Fruit fly (Drosophila melanogaster) whole organism, prepupa: Measurements from ENCODE around the gene MCTS1.
A peak's percentile ranks its signal among the peaks of the same experiment; 100 is the strongest.

Source experiments
- Blimp-1 ChIP-seq: fragments of 200-800 bp; sonication (Bioruptor generic); optimal IDR thresholded peaks from 3 replicates; lab custom pipeline; 2017; ENCODE audit warnings: missing biosample characterization, missing genetic modification characterization, mild to moderate bottlenecking, moderate library complexity, missing genetic modification reagents
- CG11294 ChIP-seq: fragments of 200-800 bp; sonication (Bioruptor generic); IDR thresholded peaks from 2 replicates; pipeline ENCODE4 v1.3.6; 2022; ENCODE audit warnings: missing biosample characterization, missing genetic modification characterization
- CG11762 ChIP-seq: fragments of 200-800 bp; sonication (Bioruptor generic); optimal IDR thresholded peaks from 3 replicates; lab custom pipeline; 2016; ENCODE audit warnings: missing biosample characterization, missing genetic modification characterization; ENCODE audit not compliant: insufficient read depth
- CG15336 ChIP-seq: fragments of 200-800 bp; sonication (Bioruptor generic); IDR thresholded peaks from 2 replicates; pipeline ENCODE4 v1.3.6; 2022; ENCODE audit warnings: missing biosample characterization, missing genetic modification characterization
- CG1621 ChIP-seq: fragments of 200-800 bp; sonication (Bioruptor generic); optimal IDR thresholded peaks from 3 replicates; lab custom pipeline; 2018; ENCODE audit warnings: missing biosample characterization, mild to moderate bottlenecking, missing genetic modification characterization
- CG16779 ChIP-seq: fragments of 200-800 bp; sonication (Bioruptor generic); optimal IDR thresholded peaks from 3 replicates; lab custom pipeline; 2017; ENCODE audit warnings: missing biosample characterization, mild to moderate bottlenecking, missing genetic modification characterization
- CG3032 ChIP-seq: fragments of 200-800 bp; optimal IDR thresholded peaks from 2 replicates; lab custom pipeline; 2019; ENCODE audit warnings: missing biosample characterization, mild to moderate bottlenecking, missing genetic modification characterization, moderate library complexity
- CG31627 ChIP-seq: fragments of 200-800 bp; sonication (Bioruptor generic); optimal IDR thresholded peaks from 3 replicates; lab custom pipeline; 2016; ENCODE audit warnings: missing biosample characterization, missing genetic modification characterization
- CG32006 ChIP-seq: fragments of 200-800 bp; sonication (Bioruptor generic); optimal IDR thresholded peaks from 3 replicates; lab custom pipeline; 2017; ENCODE audit warnings: missing biosample characterization, mild to moderate bottlenecking, missing genetic modification characterization
- CG34406 ChIP-seq: fragments of 200-800 bp; sonication (Bioruptor generic); optimal IDR thresholded peaks from 3 replicates; lab custom pipeline; 2016; ENCODE audit warnings: missing biosample characterization, missing genetic modification characterization
- CG6276 ChIP-seq: fragments of 200-800 bp; sonication (Bioruptor generic); optimal IDR thresholded peaks from 2 replicates; lab custom pipeline; 2017; ENCODE audit warnings: missing biosample characterization, mild to moderate bottlenecking, missing genetic modification characterization
- CG6792 ChIP-seq: fragments of 200-800 bp; sonication (Bioruptor generic); optimal IDR thresholded peaks from 3 replicates; lab custom pipeline; 2016; ENCODE audit warnings: missing biosample characterization, missing genetic modification characterization
- CG6808 ChIP-seq: fragments of 200-800 bp; sonication (Bioruptor generic); optimal IDR thresholded peaks from 3 replicates; lab custom pipeline; 2017; ENCODE audit warnings: missing biosample characterization, missing genetic modification characterization, mild to moderate bottlenecking, moderate library complexity, missing genetic modification reagents
- CG6854 ChIP-seq: fragments of 200-800 bp; sonication (Bioruptor generic); optimal IDR thresholded peaks from 2 replicates; lab custom pipeline; 2017; ENCODE audit warnings: missing biosample characterization, mild to moderate bottlenecking, missing genetic modification characterization
- CG7368 ChIP-seq: fragments of 200-800 bp; sonication (Bioruptor generic); optimal IDR thresholded peaks from 3 replicates; lab custom pipeline; 2016; ENCODE audit warnings: missing biosample characterization, missing genetic modification characterization
- CG8119 ChIP-seq: fragments of 200-800 bp; sonication (Bioruptor generic); IDR thresholded peaks from 3 replicates; pipeline ENCODE4 v1.3.6; 2022; ENCODE audit warnings: missing biosample characterization, missing genetic modification characterization
- CG8319 ChIP-seq: fragments of 200-800 bp; sonication (Bioruptor generic); optimal IDR thresholded peaks from 3 replicates; lab custom pipeline; 2016; ENCODE audit warnings: missing biosample characterization, missing genetic modification characterization
- CG8632 ChIP-seq: fragments of 200-800 bp; sonication (Bioruptor generic); optimal IDR thresholded peaks from 3 replicates; lab custom pipeline; 2016; ENCODE audit warnings: missing biosample characterization, missing genetic modification characterization
- CG9139 ChIP-seq: fragments of 200-800 bp; sonication (Bioruptor generic); optimal IDR thresholded peaks from 3 replicates; lab custom pipeline; 2017; ENCODE audit warnings: missing biosample characterization, mild to moderate bottlenecking, missing genetic modification characterization
- Eip75B ChIP-seq: fragments of 200-800 bp; sonication (Bioruptor generic); optimal IDR thresholded peaks from 3 replicates; lab custom pipeline; 2016; ENCODE audit warnings: missing biosample characterization, missing genetic modification characterization
- Eip93F ChIP-seq: fragments of 200-800 bp; sonication (Bioruptor generic); optimal IDR thresholded peaks from 2 replicates; lab custom pipeline; 2016; ENCODE audit warnings: missing biosample characterization, mild to moderate bottlenecking, missing genetic modification characterization
- Ets21C ChIP-seq: fragments of 200-800 bp; sonication (Bioruptor generic); optimal IDR thresholded peaks from 3 replicates; lab custom pipeline; 2016; ENCODE audit warnings: missing biosample characterization, missing genetic modification characterization
- Gug ChIP-seq: fragments of 200-800 bp; sonication (Bioruptor generic); IDR thresholded peaks from 2 replicates; pipeline ENCODE4 v1.3.6; 2022; ENCODE audit warnings: missing biosample characterization, missing genetic modification characterization
- Hr38 ChIP-seq: sonication (Bioruptor generic); optimal IDR thresholded peaks from 2 replicates; lab custom pipeline; 2016; ENCODE audit warnings: missing biosample characterization, missing genetic modification characterization
- Hr39 ChIP-seq: fragments of 200-800 bp; sonication (Bioruptor generic); optimal IDR thresholded peaks from 2 replicates; lab custom pipeline; 2016; ENCODE audit warnings: missing biosample characterization, missing genetic modification characterization
- Lpt ChIP-seq: fragments of 200-800 bp; sonication (Bioruptor generic); optimal IDR thresholded peaks from 3 replicates; lab custom pipeline; 2016; ENCODE audit warnings: missing biosample characterization, missing genetic modification characterization
- OdsH ChIP-seq: fragments of 200-800 bp; sonication (Bioruptor generic); optimal IDR thresholded peaks from 3 replicates; lab custom pipeline; 2016; ENCODE audit warnings: missing biosample characterization, missing genetic modification characterization
- Smox ChIP-seq: fragments of 200-800 bp; sonication (Bioruptor generic); optimal IDR thresholded peaks from 3 replicates; lab custom pipeline; 2016; ENCODE audit warnings: missing biosample characterization, missing genetic modification characterization
- Sox102F ChIP-seq: fragments of 200-800 bp; sonication (Bioruptor generic); optimal IDR thresholded peaks from 2 replicates; lab custom pipeline; 2016; ENCODE audit warnings: missing biosample characterization, mild to moderate bottlenecking, missing genetic modification characterization
- Sox14 ChIP-seq: fragments of 200-800 bp; sonication (Bioruptor generic); optimal IDR thresholded peaks from 3 replicates; lab custom pipeline; 2016; ENCODE audit warnings: missing biosample characterization, missing genetic modification characterization
- Sox15 ChIP-seq: fragments of 200-800 bp; sonication (Bioruptor generic); optimal IDR thresholded peaks from 3 replicates; lab custom pipeline; 2016; ENCODE audit warnings: missing biosample characterization, missing genetic modification characterization
- achi ChIP-seq: fragments of 200-800 bp; sonication (Bioruptor generic); optimal IDR thresholded peaks from 3 replicates; lab custom pipeline; 2016; ENCODE audit warnings: missing biosample characterization, missing genetic modification characterization
- cyc ChIP-seq: fragments of 200-800 bp; sonication (Bioruptor generic); optimal IDR thresholded peaks from 3 replicates; lab custom pipeline; 2016; ENCODE audit warnings: missing biosample characterization, missing genetic modification characterization
- dac ChIP-seq: fragments of 200-800 bp; sonication (Bioruptor generic); optimal IDR thresholded peaks from 2 replicates; lab custom pipeline; 2017; ENCODE audit warnings: missing biosample characterization, mild to moderate bottlenecking, missing genetic modification characterization
- dsx ChIP-seq: fragments of 200-800 bp; optimal IDR thresholded peaks from 3 replicates; lab custom pipeline; 2019; ENCODE audit warnings: missing biosample characterization, mild to moderate bottlenecking, missing genetic modification characterization, moderate library complexity; ENCODE audit not compliant: poor library complexity, severe bottlenecking
- eg ChIP-seq: fragments of 200-800 bp; sonication (Bioruptor generic); IDR thresholded peaks from 3 replicates; pipeline ENCODE4 v1.3.6; 2022; ENCODE audit warnings: missing biosample characterization, missing genetic modification characterization
- esn ChIP-seq: fragments of 200-800 bp; sonication (Bioruptor generic); optimal IDR thresholded peaks from 2 replicates; lab custom pipeline; 2016; ENCODE audit warnings: missing biosample characterization, mild to moderate bottlenecking, missing genetic modification characterization, moderate library complexity
- fd59A ChIP-seq: fragments of 200-800 bp; sonication (Bioruptor generic); optimal IDR thresholded peaks from 2 replicates; lab custom pipeline; 2017; ENCODE audit warnings: missing biosample characterization, mild to moderate bottlenecking, missing genetic modification characterization, missing genetic modification reagents
- fd85E ChIP-seq: fragments of 200-800 bp; sonication (Bioruptor generic); optimal IDR thresholded peaks from 3 replicates; lab custom pipeline; 2016; ENCODE audit warnings: missing biosample characterization, missing genetic modification characterization
- lz ChIP-seq: fragments of 200-800 bp; sonication (Bioruptor generic); optimal IDR thresholded peaks from 3 replicates; lab custom pipeline; 2016; ENCODE audit warnings: missing biosample characterization, missing genetic modification characterization
- net ChIP-seq: fragments of 200-800 bp; sonication (Bioruptor generic); optimal IDR thresholded peaks from 3 replicates; lab custom pipeline; 2016; ENCODE audit warnings: missing biosample characterization, missing genetic modification characterization
- pdm3 ChIP-seq: fragments of 200-800 bp; sonication (Bioruptor generic); optimal IDR thresholded peaks from 3 replicates; lab custom pipeline; 2016; ENCODE audit warnings: missing biosample characterization, missing genetic modification characterization
- salr ChIP-seq, 2 experiments: fragments of 200-800 bp; sonication (Bioruptor generic); optimal IDR thresholded peaks; 3 replicates each; lab custom pipeline; 2016 to 2018; ENCODE audit warnings: missing biosample characterization in 2 of 2, missing genetic modification characterization in 2 of 2, mild to moderate bottlenecking in 1 of 2
- spab ChIP-seq: fragments of 200-800 bp; sonication (Bioruptor generic); optimal IDR thresholded peaks from 2 replicates; lab custom pipeline; 2017; ENCODE audit warnings: missing biosample characterization, mild to moderate bottlenecking, missing genetic modification characterization, missing genetic modification reagents
- svp ChIP-seq: fragments of 200-800 bp; sonication (Bioruptor generic); peaks from one replicate; lab custom pipeline; 2016; ENCODE audit warnings: missing biosample characterization, missing genetic modification characterization
- topi ChIP-seq: fragments of 200-800 bp; sonication (Bioruptor generic); optimal IDR thresholded peaks from 3 replicates; lab custom pipeline; 2016; ENCODE audit warnings: missing biosample characterization, missing genetic modification characterization

Gene MCTS1

dm6 chrX:6054031-6054430 is 16.3 kb downstream of the MCTS1 start (continued):
- TF ChIP-seq CG6276 (GFP tag; lab: Kevin White, UChicago) = peak; percentile 15
- no peak for TF ChIP-seq spab (GFP tag; lab: Kevin White, UChicago)
- TF ChIP-seq esn (GFP tag; lab: Kevin White, UChicago) = no peak
- no peak for TF ChIP-seq CG1621 (tag; lab: Kevin White, UChicago)
- no peak for TF ChIP-seq Hr39 (GFP tag; lab: Kevin White, UChicago)
- TF ChIP-seq dac (GFP tag; lab: Kevin White, UChicago) = no peak
- no peak for TF ChIP-seq CG9139 (GFP tag; lab: Kevin White, UChicago)
- no peak for TF ChIP-seq cyc (GFP tag; lab: Kevin White, UChicago)
- TF ChIP-seq CG6808 = no peak
- TF ChIP-seq eg = peak; percentile 32; the same call in 1 of the 3 replicates
- TF ChIP-seq net (GFP tag; lab: Kevin White, UChicago) = no peak
- TF ChIP-seq dsx = no peak
- no peak for TF ChIP-seq CG6792 (GFP tag; lab: Kevin White, UChicago)
- TF ChIP-seq Sox14 (GFP tag; lab: Kevin White, UChicago) = no peak
- no peak for TF ChIP-seq fd85E (GFP tag; lab: Kevin White, UChicago)
- peak; percentile 18 for TF ChIP-seq Eip75B
- TF ChIP-seq svp (GFP tag; lab: Kevin White, UChicago) = peak; percentile 31
- TF ChIP-seq CG34406 (GFP tag; lab: Kevin White, UChicago) = no peak
- no peak for TF ChIP-seq Sox15 (GFP tag; lab: Kevin White, UChicago)
- TF ChIP-seq Hr38 (GFP tag; lab: Kevin White, UChicago) = no peak

dm6 chrX:6059135-6059824 is 21.6 kb downstream of the MCTS1 start:
- TF ChIP-seq Smox (GFP tag; lab: Kevin White, UChicago) = peak; percentile 83
- TF ChIP-seq achi = peak; percentile 79
- peak; percentile 91 for TF ChIP-seq svp (GFP tag; lab: Kevin White, UChicago)
- TF ChIP-seq dac (GFP tag; lab: Kevin White, UChicago) = peak; percentile 60
- peak; percentile 81 for TF ChIP-seq CG7368 (GFP tag; lab: Kevin White, UChicago)
- TF ChIP-seq CG11294 = peak; percentile 45; the same call in 1 of the 2 replicates
- peak; percentile 29 for TF ChIP-seq spab (GFP tag; lab: Kevin White, UChicago)
- TF ChIP-seq CG6808 = peak; percentile 11
- TF ChIP-seq CG6276 (GFP tag; lab: Kevin White, UChicago) = peak; percentile 70
- peak; percentile 29 for TF ChIP-seq CG1621 (tag; lab: Kevin White, UChicago)
- peak; percentile 85 for TF ChIP-seq Sox102F (GFP tag; lab: Kevin White, UChicago)
- TF ChIP-seq fd85E (GFP tag; lab: Kevin White, UChicago) = peak; percentile 63
- TF ChIP-seq lz (GFP tag; lab: Kevin White, UChicago) = peak; percentile 84
- TF ChIP-seq Lpt (GFP tag; lab: Kevin White, UChicago) = peak; percentile 74
- TF ChIP-seq CG3032 = peak; percentile 4
- peak; percentile 86 for TF ChIP-seq Hr39 (GFP tag; lab: Kevin White, UChicago)
- peak; percentile 81 for TF ChIP-seq CG15336
- peak; percentile 78 for TF ChIP-seq Sox14 (GFP tag; lab: Kevin White, UChicago)
- TF ChIP-seq Gug (GFP tag; lab: Robert Waterston, UW) = peak; percentile 66
- peak; percentile 84 for TF ChIP-seq CG11762 (GFP tag; lab: Kevin White, UChicago)
- TF ChIP-seq OdsH = peak; percentile 82
- TF ChIP-seq net (GFP tag; lab: Kevin White, UChicago) = peak; percentile 86
- peak; percentile 47 for TF ChIP-seq CG16779
- peak; percentile 88 for TF ChIP-seq Eip75B
- TF ChIP-seq CG34406 (GFP tag; lab: Kevin White, UChicago) = peak; percentile 88
- peak; percentile 87 for TF ChIP-seq topi (GFP tag; lab: Kevin White, UChicago)
- TF ChIP-seq dsx = no peak
- TF ChIP-seq CG31627 = peak; percentile 87
- peak; percentile 86 for TF ChIP-seq CG8319
- peak; percentile 83 for TF ChIP-seq eg
- peak in 1 of 2 experiments; percentile 40 for TF ChIP-seq salr (GFP tag; optimal IDR thresholded peaks at IDR 0.05; lab: Kevin White, UChicago)
- TF ChIP-seq Ets21C = peak; percentile 82
- TF ChIP-seq fd59A (GFP tag; lab: Kevin White, UChicago) = no peak
- TF ChIP-seq CG8119 (GFP tag; lab: Robert Waterston, UW) = peak; percentile 83
- peak; percentile 50 for TF ChIP-seq Eip93F (GFP tag; lab: Kevin White, UChicago)
- peak; percentile 85 for TF ChIP-seq CG32006 (GFP tag; lab: Kevin White, UChicago)
- peak; percentile 92 for TF ChIP-seq Blimp-1 (GFP tag; lab: Kevin White, UChicago)
- peak; percentile 87 for TF ChIP-seq pdm3 (GFP tag; lab: Kevin White, UChicago)
- no peak for TF ChIP-seq Hr38 (GFP tag; lab: Kevin White, UChicago)
- peak; percentile 87 for TF ChIP-seq esn (GFP tag; lab: Kevin White, UChicago)
- peak; percentile 79 for TF ChIP-seq CG6854
- peak; percentile 88 for TF ChIP-seq CG8632 (GFP tag; lab: Kevin White, UChicago)
